Fruit fly (Drosophila melanogaster): Measurements from ENCODE around the gene CG9331.

CG9331 gene

DNA sequence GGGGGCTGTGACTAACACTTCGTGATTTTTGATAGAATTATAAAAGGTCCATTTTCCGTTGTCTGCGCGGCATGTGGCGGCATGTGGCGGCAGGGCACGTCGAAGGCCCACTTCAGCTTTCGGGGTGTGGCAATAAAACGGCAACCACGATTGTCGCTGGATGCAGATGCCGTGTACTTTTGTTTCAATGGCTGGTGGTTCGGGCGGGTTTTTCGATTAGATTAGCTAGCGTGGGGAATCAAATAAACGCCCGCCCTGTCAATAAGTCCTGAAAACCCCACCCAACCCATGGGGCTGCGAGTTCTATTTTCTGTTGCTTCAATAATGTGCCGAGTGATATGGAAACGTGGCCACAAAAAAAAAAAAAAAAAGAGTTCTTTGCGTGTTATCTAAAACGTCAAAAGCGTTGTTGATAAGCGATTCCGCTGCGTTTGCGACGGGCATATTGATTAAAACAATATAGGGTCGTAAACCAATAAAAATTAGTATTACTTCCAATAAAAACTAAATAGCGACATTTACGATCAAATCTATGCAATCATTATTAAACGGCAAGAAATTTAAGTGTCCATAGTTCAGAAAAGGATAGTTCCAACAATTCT, 49.1 kb upstream of the CG9331 start (continued):
- TF ChIP-seq CG2678 (tag; optimal IDR thresholded peaks at IDR 0.05): peak; percentile 54
- no peak for TF ChIP-seq CkIIα-i1 (GFP tag; IDR thresholded peaks at IDR 0.05)
- TF ChIP-seq CG17568 (GFP tag; optimal IDR thresholded peaks at IDR 0.05): peak; percentile 3
- TF ChIP-seq CG31441 (GFP tag; IDR thresholded peaks at IDR 0.05): 0 out of 2 replicates have a peak, but pooled peaks have one; percentile 19
- no peak for TF ChIP-seq zen2 (GFP tag; IDR thresholded peaks at IDR 0.05; ENCODE audit: partially characterized antibody)
- TF ChIP-seq MBD-R2 (GFP tag; IDR thresholded peaks at IDR 0.05): no peak
- peak; percentile 4 for TF ChIP-seq Sox100B (GFP tag; optimal IDR thresholded peaks at IDR 0.05)
- TF ChIP-seq CG2875 (GFP tag; optimal IDR thresholded peaks at IDR 0.05): no peak
- TF ChIP-seq GATAe (GFP tag; conservative IDR thresholded peaks at IDR 0.05): peak; percentile 49; the same call in 1 of the 2 replicates
- no peak for TF ChIP-seq CG13424 (tag; optimal IDR thresholded peaks at IDR 0.05)
- TF ChIP-seq gsb-n (tag; optimal IDR thresholded peaks at IDR 0.05): no peak
- TF ChIP-seq Atf6 (GFP tag; IDR thresholded peaks at IDR 0.05): 0 out of 2 replicates have a peak, but pooled peaks have one; percentile 9
- no peak for TF ChIP-seq Dip3 (GFP tag; optimal IDR thresholded peaks at IDR 0.05)
- no peak for TF ChIP-seq dan (GFP tag; IDR thresholded peaks at IDR 0.05)
- no peak for TF ChIP-seq ap (GFP tag; IDR thresholded peaks at IDR 0.05)
- TF ChIP-seq CG3281 (GFP tag; optimal IDR thresholded peaks at IDR 0.05): peak; percentile 18
- TF ChIP-seq CG4854 (GFP tag; optimal IDR thresholded peaks at IDR 0.05): no peak
- peak; percentile 90 for TF ChIP-seq sug (tag; optimal IDR thresholded peaks at IDR 0.05)
- no peak for TF ChIP-seq CG16815 (GFP tag; optimal IDR thresholded peaks at IDR 0.05)
- no peak for TF ChIP-seq dm (GFP tag; optimal IDR thresholded peaks at IDR 0.05)
- TF ChIP-seq slp2 (GFP tag; optimal IDR thresholded peaks at IDR 0.05): no peak
- TF ChIP-seq Jarid2 (GFP tag; optimal IDR thresholded peaks at IDR 0.05): no peak
- no peak for TF ChIP-seq CG1647 (GFP tag; optimal IDR thresholded peaks at IDR 0.05)
- TF ChIP-seq Xrp1 (GFP tag; IDR thresholded peaks at IDR 0.05): no peak
- peak; percentile 13 for TF ChIP-seq CG7839 (tag; optimal IDR thresholded peaks at IDR 0.05)
- peak; percentile 63 for TF ChIP-seq CG10543 (GFP tag; optimal IDR thresholded peaks at IDR 0.05)
- no peak for TF ChIP-seq ara (GFP tag; IDR thresholded peaks at IDR 0.05)
- TF ChIP-seq Hr51 (GFP tag; optimal IDR thresholded peaks at IDR 0.05): peak in 1 of 2 experiments; percentile 35
- TF ChIP-seq CG7987 (GFP tag; optimal IDR thresholded peaks at IDR 0.05): no peak
- TF ChIP-seq slbo (GFP tag; IDR thresholded peaks at IDR 0.05): no peak
- TF ChIP-seq fu2 (GFP tag; optimal IDR thresholded peaks at IDR 0.05): no peak
- peak; percentile 63 for TF ChIP-seq CG34376 (GFP tag; optimal IDR thresholded peaks at IDR 0.05)
- no peak for TF ChIP-seq CG42726 (GFP tag; IDR thresholded peaks at IDR 0.05; ENCODE audit: partially characterized antibody)
- no peak for TF ChIP-seq pan (optimal IDR thresholded peaks at IDR 0.05)
- peak in 1 of 2 experiments; percentile 13 for TF ChIP-seq pan (GFP tag; optimal IDR thresholded peaks at IDR 0.05 in 1 of 2, IDR thresholded peaks at IDR 0.05 in 1 of 2)
- TF ChIP-seq CG1233 (GFP tag; optimal IDR thresholded peaks at IDR 0.05): no peak
- peak; percentile 40 for TF ChIP-seq sqz (GFP tag; optimal IDR thresholded peaks at IDR 0.05)
- no peak for TF ChIP-seq Poxn (GFP tag; IDR thresholded peaks at IDR 0.05)
- TF ChIP-seq ase (GFP tag; IDR thresholded peaks at IDR 0.05): no peak
- TF ChIP-seq NFAT (GFP tag; IDR thresholded peaks at IDR 0.05): 0 out of 2 replicates have a peak, but pooled peaks have one; percentile 23

DNA sequence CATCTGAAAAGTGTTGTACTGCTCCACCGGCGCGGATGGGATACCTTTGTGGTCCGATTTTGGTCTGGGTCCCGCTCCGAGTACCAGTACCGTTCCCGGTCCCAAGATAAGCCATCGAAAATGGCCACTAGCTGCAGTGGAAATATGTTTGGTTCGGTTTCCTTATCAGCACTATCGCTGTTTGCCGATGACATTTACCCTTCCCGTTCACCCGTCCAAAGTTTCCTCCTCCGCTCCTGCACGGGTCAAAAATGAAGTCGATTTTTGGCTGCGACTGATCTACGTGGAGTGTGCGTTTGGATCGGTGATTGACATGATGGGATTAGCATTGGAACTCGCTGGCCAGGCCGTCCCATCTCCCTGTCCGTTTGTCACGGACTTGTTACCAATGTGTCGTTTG, 48.2 kb upstream of the CG9331 start:
- TF ChIP-seq az2 (GFP tag; optimal IDR thresholded peaks at IDR 0.05): no peak
- TF ChIP-seq crol (GFP tag; IDR thresholded peaks at IDR 0.05): peak; percentile 63
- TF ChIP-seq pan (optimal IDR thresholded peaks at IDR 0.05): no peak
- peak in 1 of 2 experiments; percentile 20 for TF ChIP-seq pan (GFP tag; optimal IDR thresholded peaks at IDR 0.05 in 1 of 2, IDR thresholded peaks at IDR 0.05 in 1 of 2)
- TF ChIP-seq Hr51 (GFP tag; optimal IDR thresholded peaks at IDR 0.05): no peak
- no peak for TF ChIP-seq CG6854 (GFP tag; optimal IDR thresholded peaks at IDR 0.05)
- TF ChIP-seq GATAe (GFP tag; conservative IDR thresholded peaks at IDR 0.05): 0 out of 2 replicates have a peak, but pooled peaks have one; percentile 26
- no peak for TF ChIP-seq bbx (GFP tag; IDR thresholded peaks at IDR 0.05; ENCODE audit: partially characterized antibody)
- TF ChIP-seq CG13624 (GFP tag; optimal IDR thresholded peaks at IDR 0.05): no peak
- TF ChIP-seq grn (GFP tag; optimal IDR thresholded peaks at IDR 0.05): peak; percentile 19
- peak in 1 of 2 experiments; percentile 56 for TF ChIP-seq Hr78 (GFP tag; optimal IDR thresholded peaks at IDR 0.05)
- TF ChIP-seq CG10267 (tag; optimal IDR thresholded peaks at IDR 0.05): no peak

Data from whole organism, embryonic.